Worm (Caenorhabditis elegans) whole organism, late embryonic: Measurements from ENCODE around the gene W03C9.5.

Experiments used
- K02D7.2 ChIP-seq: sonication (generic microtip); optimal IDR thresholded peaks from 2 replicates; lab custom pipeline; 2017; ENCODE audit warnings: mild to moderate bottlenecking, missing genetic modification characterization, missing compliant biosample characterization
- Y22D7AL.16 ChIP-seq: sonication (generic microtip); optimal IDR thresholded peaks from 2 replicates; lab custom pipeline; 2016; ENCODE audit warnings: missing genetic modification characterization, missing compliant biosample characterization
- ceh-24 ChIP-seq: sonication (generic microtip); optimal IDR thresholded peaks from 2 replicates; lab custom pipeline; 2016; ENCODE audit warnings: mild to moderate bottlenecking, missing genetic modification characterization, missing compliant biosample characterization
- elt-2 ChIP-seq: sonication (generic microtip); optimal IDR thresholded peaks from 2 replicates; lab custom pipeline; 2016; ENCODE audit warnings: missing genetic modification reagents, missing genetic modification characterization, missing compliant biosample characterization
- eyg-1 ChIP-seq: sonication (generic microtip); optimal IDR thresholded peaks from 2 replicates; lab custom pipeline; 2016; ENCODE audit warnings: missing genotype, missing genetic modification characterization, missing compliant biosample characterization
- hlh-6 ChIP-seq: sonication (generic microtip); optimal IDR thresholded peaks from 2 replicates; lab custom pipeline; 2016; ENCODE audit warnings: missing genotype, missing genetic modification characterization, missing compliant biosample characterization
- nfya-1 ChIP-seq: sonication (generic microtip); optimal IDR thresholded peaks from 2 replicates; lab custom pipeline; 2017; ENCODE audit warnings: missing genetic modification characterization, mild to moderate bottlenecking, missing compliant biosample characterization, antibody characterized with exemption, moderate library complexity
- nhr-11 ChIP-seq: fragments of 150-350 bp; optimal IDR thresholded peaks from 2 replicates; lab custom pipeline; 2014; ENCODE audit warnings: missing biosample characterization, missing genetic modification characterization
- pqm-1 ChIP-seq: sonication (generic microtip); optimal IDR thresholded peaks from 2 replicates; lab custom pipeline; 2016; ENCODE audit warnings: missing genetic modification characterization, missing compliant biosample characterization
- ref-2 ChIP-seq: sonication (generic microtip); optimal IDR thresholded peaks from 2 replicates; lab custom pipeline; 2016; ENCODE audit warnings: missing genetic modification characterization, missing compliant biosample characterization
- tbx-2 ChIP-seq: sonication (generic microtip); optimal IDR thresholded peaks from 2 replicates; lab custom pipeline; 2016; ENCODE audit warnings: missing genetic modification characterization, missing compliant biosample characterization
- tbx-7 ChIP-seq: sonication (generic microtip); optimal IDR thresholded peaks from 2 replicates; lab custom pipeline; 2016; ENCODE audit warnings: missing genotype, missing genetic modification characterization, missing compliant biosample characterization

DNA sequence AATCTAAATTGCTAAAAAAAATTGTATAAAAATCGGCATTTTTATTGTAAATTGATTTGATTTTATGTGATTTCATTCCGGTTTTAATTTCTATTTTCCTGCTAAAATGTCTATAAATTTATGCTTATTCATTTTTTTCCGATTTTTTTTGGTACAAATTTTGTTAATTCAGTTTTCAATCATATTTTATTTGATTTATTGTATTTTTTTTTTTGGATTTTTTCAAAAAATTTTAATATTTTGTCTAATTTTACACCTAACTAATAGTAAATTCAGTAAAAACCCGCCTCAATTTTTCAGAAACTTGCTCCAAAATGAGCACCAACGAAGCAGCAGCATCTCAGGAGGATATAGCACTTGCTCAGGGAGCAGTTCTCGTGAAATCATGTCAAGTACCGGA is 25.4 kb upstream of the W03C9.5 start, which contains the start of gene dhps-1:
- TF ChIP-seq tbx-2: no peak
- no peak for TF ChIP-seq ref-2 (tag; lab: Kevin White, UChicago)
- TF ChIP-seq hlh-6: no peak
- TF ChIP-seq K02D7.2 (tag; lab: Kevin White, UChicago): no peak
- TF ChIP-seq pqm-1 (tag; lab: Kevin White, UChicago): no peak
- TF ChIP-seq tbx-7: no peak
- TF ChIP-seq nhr-11 (tag; lab: Kevin White, UChicago): no peak
- no peak for TF ChIP-seq ceh-24 (tag; lab: Kevin White, UChicago)
- TF ChIP-seq elt-2 (tag; lab: Kevin White, UChicago): no peak
- no peak for TF ChIP-seq eyg-1
- TF ChIP-seq Y22D7AL.16 (tag; lab: Kevin White, UChicago): no peak
- TF ChIP-seq nfya-1: no peak
